Fruit fly (Drosophila melanogaster): Measurements from ENCODE around the gene CG31517.

Gene CG31517

dm6 chr3R:13915646-13916045, 32.6 kb upstream of the CG31517 start (continued):
- TF ChIP-seq fkh (GFP tag; optimal IDR thresholded peaks at IDR 0.05) = no peak
- TF ChIP-seq fd85E (GFP tag; optimal IDR thresholded peaks at IDR 0.05) = no peak
- TF ChIP-seq CG15336 (GFP tag; IDR thresholded peaks at IDR 0.05) = no peak
- peak; percentile 83 for TF ChIP-seq Ets96B (tag; optimal IDR thresholded peaks at IDR 0.05)
- TF ChIP-seq Ets21C (GFP tag; optimal IDR thresholded peaks at IDR 0.05) = peak; percentile 57
- TF ChIP-seq Hr39 (GFP tag; optimal IDR thresholded peaks at IDR 0.05) = peak; percentile 70
- peak; percentile 78 for TF ChIP-seq topi (GFP tag; optimal IDR thresholded peaks at IDR 0.05)
- peak; percentile 73 for TF ChIP-seq CG10631 (GFP tag; optimal IDR thresholded peaks at IDR 0.05)
- peak; percentile 56 for TF ChIP-seq Sox15 (GFP tag; optimal IDR thresholded peaks at IDR 0.05)
- TF ChIP-seq CG11294 (GFP tag; IDR thresholded peaks at IDR 0.05) = no peak
- peak; percentile 69 for TF ChIP-seq Sox14 (GFP tag; optimal IDR thresholded peaks at IDR 0.05)
- TF ChIP-seq fd59A (GFP tag; optimal IDR thresholded peaks at IDR 0.05) = peak; percentile 77
- TF ChIP-seq CG6276 (GFP tag; optimal IDR thresholded peaks at IDR 0.05) = no peak
- no peak for TF ChIP-seq dac (GFP tag; optimal IDR thresholded peaks at IDR 0.05)
- peak; percentile 80 for TF ChIP-seq CG10669 (GFP tag; optimal IDR thresholded peaks at IDR 0.05)

dm6 chr3R:13916546-13916945, 31.7 kb upstream of the CG31517 start:
- peak; percentile 13 for TF ChIP-seq esn (GFP tag; optimal IDR thresholded peaks at IDR 0.05)
- TF ChIP-seq CG10669 (GFP tag; optimal IDR thresholded peaks at IDR 0.05) = peak; percentile 60
- peak; percentile 28 for TF ChIP-seq CG8632 (GFP tag; optimal IDR thresholded peaks at IDR 0.05)
- TF ChIP-seq dsx (GFP tag; optimal IDR thresholded peaks at IDR 0.05; ENCODE audit: poor library complexity, severe bottlenecking) = peak; percentile 60
- TF ChIP-seq CG6808 (GFP tag; optimal IDR thresholded peaks at IDR 0.05) = peak; percentile 63
- peak; percentile 28 for TF ChIP-seq OdsH (GFP tag; optimal IDR thresholded peaks at IDR 0.05)
- TF ChIP-seq CG31627 (GFP tag; optimal IDR thresholded peaks at IDR 0.05) = peak; percentile 8
- peak; percentile 2 for TF ChIP-seq Smox (GFP tag; optimal IDR thresholded peaks at IDR 0.05)
- TF ChIP-seq salr (GFP tag; optimal IDR thresholded peaks at IDR 0.05) = peak; percentile 12 to 24
- no peak for TF ChIP-seq Hr38 (GFP tag; optimal IDR thresholded peaks at IDR 0.05)
- TF ChIP-seq CG6792 (GFP tag; optimal IDR thresholded peaks at IDR 0.05) = peak; percentile 43
- TF ChIP-seq CG6163 (GFP tag; IDR thresholded peaks at IDR 0.05) = 0 out of 3 replicates have a peak, but pooled peaks have one; percentile 30
- peak; percentile 82 for TF ChIP-seq Eip78C (GFP tag)
- no peak for TF ChIP-seq CG15336 (GFP tag; IDR thresholded peaks at IDR 0.05)
- peak; percentile 7 for TF ChIP-seq Met (GFP tag; optimal IDR thresholded peaks at IDR 0.05)
- TF ChIP-seq Sox102F (GFP tag; optimal IDR thresholded peaks at IDR 0.05) = no peak
- TF ChIP-seq lz (GFP tag; optimal IDR thresholded peaks at IDR 0.05) = peak; percentile 26
- TF ChIP-seq CG10631 (GFP tag; optimal IDR thresholded peaks at IDR 0.05) = peak; percentile 28
- TF ChIP-seq CG11902 (GFP tag; optimal IDR thresholded peaks at IDR 0.05) = peak; percentile 4
- no peak for TF ChIP-seq CG11762 (GFP tag; optimal IDR thresholded peaks at IDR 0.05; ENCODE audit: insufficient read depth)
- peak; percentile 38 for TF ChIP-seq acj6 (GFP tag; optimal IDR thresholded peaks at IDR 0.05)
- TF ChIP-seq Eip75B (GFP tag; optimal IDR thresholded peaks at IDR 0.05) = peak; percentile 25
- peak; percentile 38 for TF ChIP-seq CG1621 (tag; optimal IDR thresholded peaks at IDR 0.05)
- peak; percentile 50 to 52 for TF ChIP-seq ss (GFP tag; optimal IDR thresholded peaks at IDR 0.05)
- no peak for TF ChIP-seq Gug (GFP tag; IDR thresholded peaks at IDR 0.05)
- no peak for TF ChIP-seq net (GFP tag; optimal IDR thresholded peaks at IDR 0.05)
- TF ChIP-seq fkh (GFP tag; optimal IDR thresholded peaks at IDR 0.05) = no peak
- TF ChIP-seq CG3032 (tag; optimal IDR thresholded peaks at IDR 0.05) = peak; percentile 71
- TF ChIP-seq Ets96B (tag; optimal IDR thresholded peaks at IDR 0.05) = peak; percentile 57
- TF ChIP-seq fd59A (GFP tag; optimal IDR thresholded peaks at IDR 0.05) = peak; percentile 54
- TF ChIP-seq Hr39 (GFP tag; optimal IDR thresholded peaks at IDR 0.05) = peak; percentile 3
- peak; percentile 46 for TF ChIP-seq pdm3 (GFP tag; optimal IDR thresholded peaks at IDR 0.05)
- TF ChIP-seq spab (GFP tag; optimal IDR thresholded peaks at IDR 0.05) = peak; percentile 59
- peak; percentile 21 for TF ChIP-seq topi (GFP tag; optimal IDR thresholded peaks at IDR 0.05)
- TF ChIP-seq CG8319 (GFP tag; optimal IDR thresholded peaks at IDR 0.05) = peak; percentile 3
- no peak for TF ChIP-seq cyc (GFP tag; optimal IDR thresholded peaks at IDR 0.05)
- peak; percentile 57 for TF ChIP-seq Sox14 (GFP tag; optimal IDR thresholded peaks at IDR 0.05)
- TF ChIP-seq CG3919 (GFP tag; optimal IDR thresholded peaks at IDR 0.05) = peak; percentile 25
- peak; percentile 5 for TF ChIP-seq CG34406 (GFP tag; optimal IDR thresholded peaks at IDR 0.05)
- TF ChIP-seq fd85E (GFP tag; optimal IDR thresholded peaks at IDR 0.05) = no peak
- peak; percentile 48 for TF ChIP-seq svp (GFP tag)

Data from whole organism, prepupa.